Fruit fly (Drosophila melanogaster) whole organism, embryonic: ENCODE measurements around the gene CG7227.
A peak's percentile ranks its signal among the peaks of the same experiment; 100 is the strongest.

ENCODE experiments used
- ATbp ChIP-seq: fragments of 200-800 bp; sonication (Bioruptor generic); optimal IDR thresholded peaks from 2 replicates; lab custom pipeline; 2017; ENCODE audit warnings: missing biosample characterization, mild to moderate bottlenecking, missing genetic modification characterization, missing genetic modification reagents
- Ada2b ChIP-seq: fragments of 200-800 bp; sonication (Bioruptor generic); IDR thresholded peaks from 2 replicates; pipeline ENCODE4 v1.3.6; 2022; ENCODE audit warnings: missing biosample characterization, missing genetic modification characterization
- Atf-2 ChIP-seq: fragments of 200-800 bp; sonication (Bioruptor generic); optimal IDR thresholded peaks from 2 replicates; lab custom pipeline; 2016; ENCODE audit warnings: missing biosample characterization, missing genetic modification characterization
- CG12391 ChIP-seq: fragments of 200-800 bp; sonication (Bioruptor generic); optimal IDR thresholded peaks from 3 replicates; lab custom pipeline; 2018; ENCODE audit warnings: missing biosample characterization, mild to moderate bottlenecking, missing genetic modification characterization, moderate library complexity
- CG14441 ChIP-seq: fragments of 200-800 bp; sonication (Bioruptor generic); IDR thresholded peaks from 2 replicates; pipeline ENCODE4 v1.3.6; 2022; ENCODE audit warnings: missing biosample characterization, missing genetic modification characterization
- CG14710 ChIP-seq: fragments of 200-800 bp; sonication (Bioruptor generic); optimal IDR thresholded peaks from 3 replicates; lab custom pipeline; 2019; ENCODE audit warnings: missing biosample characterization, mild to moderate bottlenecking, missing genetic modification characterization, moderate library complexity
- CG15269 ChIP-seq: fragments of 200-800 bp; sonication (Bioruptor generic); optimal IDR thresholded peaks from 2 replicates; lab custom pipeline; 2018; ENCODE audit warnings: missing biosample characterization, mild to moderate bottlenecking, missing genetic modification characterization, moderate library complexity
- CG1529 ChIP-seq: fragments of 200-800 bp; sonication (Bioruptor generic); optimal IDR thresholded peaks from 3 replicates; lab custom pipeline; 2018; ENCODE audit warnings: missing biosample characterization, missing genetic modification characterization
- CG15479 ChIP-seq: fragments of 200-800 bp; sonication (Bioruptor generic); optimal IDR thresholded peaks from 3 replicates; lab custom pipeline; 2019; ENCODE audit warnings: missing biosample characterization, mild to moderate bottlenecking, missing genetic modification characterization, moderate library complexity
- CG1603 ChIP-seq: fragments of 200-800 bp; sonication (Bioruptor generic); optimal IDR thresholded peaks from 2 replicates; lab custom pipeline; 2019; ENCODE audit warnings: missing biosample characterization, mild to moderate bottlenecking, missing genetic modification characterization, moderate library complexity
- CG1647 ChIP-seq: fragments of 200-800 bp; sonication (Bioruptor generic); optimal IDR thresholded peaks from 3 replicates; lab custom pipeline; 2016; ENCODE audit warnings: missing biosample characterization, missing genetic modification characterization
- CG17385 ChIP-seq: fragments of 200-800 bp; sonication (Bioruptor generic); optimal IDR thresholded peaks from 3 replicates; lab custom pipeline; 2018; ENCODE audit warnings: missing biosample characterization, mild to moderate bottlenecking, missing genetic modification characterization
- CG17802 ChIP-seq: fragments of 200-800 bp; sonication (Bioruptor generic); optimal IDR thresholded peaks from 2 replicates; lab custom pipeline; 2018; ENCODE audit warnings: missing biosample characterization, mild to moderate bottlenecking, missing genetic modification characterization, moderate library complexity
- CG1792 ChIP-seq: fragments of 200-800 bp; sonication (Bioruptor generic); optimal IDR thresholded peaks from 2 replicates; lab custom pipeline; 2016; ENCODE audit warnings: missing biosample characterization, missing genetic modification characterization
- CG18262 ChIP-seq: fragments of 200-800 bp; optimal IDR thresholded peaks from 3 replicates; lab custom pipeline; 2019; ENCODE audit warnings: missing biosample characterization, mild to moderate bottlenecking, missing genetic modification characterization, moderate library complexity
- CG18599 ChIP-seq: fragments of 200-800 bp; sonication (Bioruptor generic); optimal IDR thresholded peaks from 3 replicates; lab custom pipeline; 2017; ENCODE audit warnings: missing biosample characterization, missing genetic modification characterization, mild to moderate bottlenecking, moderate library complexity, missing genetic modification reagents
- CG2199 ChIP-seq: fragments of 200-800 bp; sonication (Bioruptor generic); IDR thresholded peaks from 3 replicates; pipeline ENCODE4 v1.3.6; 2022; ENCODE audit warnings: missing biosample characterization, missing genetic modification characterization
- CG31441 ChIP-seq: fragments of 200-800 bp; sonication (Bioruptor generic); IDR thresholded peaks from 2 replicates; pipeline ENCODE4 v1.3.6; 2022; ENCODE audit warnings: missing biosample characterization, missing genetic modification characterization
- CG32532 ChIP-seq: fragments of 200-800 bp; sonication (Bioruptor generic); IDR thresholded peaks from 2 replicates; pipeline ENCODE4 v1.3.6; 2022; ENCODE audit warnings: missing biosample characterization, missing genetic modification characterization
- CG5180 ChIP-seq: fragments of 200-800 bp; sonication (Bioruptor generic); optimal IDR thresholded peaks from 3 replicates; lab custom pipeline; 2017; ENCODE audit warnings: missing biosample characterization, missing genetic modification characterization, mild to moderate bottlenecking, moderate library complexity, missing genetic modification reagents
- CG6254 ChIP-seq: fragments of 200-800 bp; sonication (Bioruptor generic); optimal IDR thresholded peaks from 3 replicates; lab custom pipeline; 2017; ENCODE audit warnings: mild to moderate bottlenecking, missing biosample characterization, missing genetic modification reagents, missing genetic modification characterization
- CG6272 ChIP-seq: fragments of 200-800 bp; sonication (Bioruptor generic); IDR thresholded peaks from 2 replicates; pipeline ENCODE4 v1.3.6; 2022; ENCODE audit warnings: missing biosample characterization, missing genetic modification characterization
- CG6654 ChIP-seq: fragments of 200-800 bp; sonication (Bioruptor generic); optimal IDR thresholded peaks from 2 replicates; lab custom pipeline; 2017; ENCODE audit warnings: missing biosample characterization, mild to moderate bottlenecking, missing genetic modification characterization
- CG6854 ChIP-seq: fragments of 200-800 bp; sonication (Bioruptor generic); optimal IDR thresholded peaks from 3 replicates; lab custom pipeline; 2017; ENCODE audit warnings: missing biosample characterization, mild to moderate bottlenecking, missing genetic modification characterization
- CG7372 ChIP-seq: fragments of 200-800 bp; sonication (Bioruptor generic); IDR thresholded peaks from 2 replicates; pipeline ENCODE4 v1.3.6; 2022; ENCODE audit warnings: missing biosample characterization, missing genetic modification characterization
- D19B ChIP-seq: fragments of 200-800 bp; sonication (Bioruptor generic); optimal IDR thresholded peaks from 2 replicates; lab custom pipeline; 2017; ENCODE audit warnings: missing biosample characterization, mild to moderate bottlenecking, missing genetic modification characterization
- Dp ChIP-seq: fragments of 200-800 bp; sonication (Bioruptor generic); optimal IDR thresholded peaks from 2 replicates; lab custom pipeline; 2018; ENCODE audit warnings: missing biosample characterization, mild to moderate bottlenecking, missing genetic modification characterization, moderate library complexity
- MESR4 ChIP-seq: fragments of 200-800 bp; sonication (Bioruptor generic); optimal IDR thresholded peaks from 2 replicates; lab custom pipeline; 2018; ENCODE audit warnings: missing biosample characterization, mild to moderate bottlenecking, missing genetic modification characterization, moderate library complexity
- Meics ChIP-seq: fragments of 200-800 bp; sonication (Bioruptor generic); optimal IDR thresholded peaks from 2 replicates; lab custom pipeline; 2017; ENCODE audit warnings: missing biosample characterization, mild to moderate bottlenecking, missing genetic modification characterization
- Nf-YA ChIP-seq: fragments of 200-800 bp; sonication (Bioruptor generic); IDR thresholded peaks from 2 replicates; pipeline ENCODE4 v1.3.6; 2022; ENCODE audit warnings: missing biosample characterization, missing genetic modification characterization
- Side ChIP-seq: fragments of 200-800 bp; sonication (Bioruptor generic); optimal IDR thresholded peaks from 2 replicates; lab custom pipeline; 2016; ENCODE audit warnings: missing biosample characterization, missing genetic modification characterization
- Six4 ChIP-seq: fragments of 200-800 bp; sonication (Bioruptor generic); optimal IDR thresholded peaks from 2 replicates; lab custom pipeline; 2016; ENCODE audit warnings: missing biosample characterization, missing genetic modification characterization
- Stat92E ChIP-seq, 3 experiments: fragments of >200 bp in 2 of 3; fragments of 200-800 bp in 1 of 3; sonication (Bioruptor generic) in 1 of 3; optimal IDR thresholded peaks; 2 replicates each; lab custom pipeline; 2017 to 2019; ENCODE audit warnings: missing biosample characterization in 3 of 3, missing genetic modification characterization in 3 of 3, mild to moderate bottlenecking in 1 of 3, moderate library complexity in 1 of 3
- Taf1 ChIP-seq: fragments of 200-800 bp; sonication (Bioruptor generic); IDR thresholded peaks from 2 replicates; pipeline ENCODE4 v1.3.6; 2022; ENCODE audit warnings: missing biosample characterization, missing genetic modification characterization
- Tbp ChIP-seq: fragments of >200 bp; optimal IDR thresholded peaks from 2 replicates; lab custom pipeline; 2018; ENCODE audit warnings: missing biosample characterization, missing genetic modification characterization
- Xbp1 ChIP-seq: fragments of 200-800 bp; sonication (Bioruptor generic); optimal IDR thresholded peaks from 3 replicates; lab custom pipeline; 2016; ENCODE audit warnings: missing biosample characterization, mild to moderate bottlenecking, missing genetic modification characterization
- ara ChIP-seq: fragments of 200-800 bp; sonication (Bioruptor generic); IDR thresholded peaks from 2 replicates; pipeline ENCODE4 v1.3.6; 2022; ENCODE audit warnings: missing biosample characterization, missing genetic modification characterization
- ash1 ChIP-seq: fragments of 200-800 bp; sonication (Bioruptor generic); optimal IDR thresholded peaks from 2 replicates; lab custom pipeline; 2018; ENCODE audit warnings: missing biosample characterization, mild to moderate bottlenecking, missing genetic modification characterization
- bcd ChIP-seq: fragments of 200-800 bp; sonication (Bioruptor generic); optimal IDR thresholded peaks from 2 replicates; lab custom pipeline; 2017; ENCODE audit warnings: missing biosample characterization, mild to moderate bottlenecking, missing genetic modification characterization
- eve ChIP-seq, 2 experiments: fragments of >200 bp; optimal IDR thresholded peaks; 2 replicates each; lab custom pipeline; 2017; ENCODE audit warnings: missing biosample characterization in 2 of 2, missing genetic modification characterization in 2 of 2
- ewg ChIP-seq: fragments of 200-800 bp; sonication (Bioruptor generic); optimal IDR thresholded peaks from 3 replicates; lab custom pipeline; 2017; ENCODE audit warnings: mild to moderate bottlenecking, missing biosample characterization, missing genetic modification reagents, missing genetic modification characterization
- mirr ChIP-seq: fragments of 200-800 bp; sonication (Bioruptor generic); optimal IDR thresholded peaks from 3 replicates; lab custom pipeline; 2018; ENCODE audit warnings: missing biosample characterization, mild to moderate bottlenecking, missing genetic modification characterization
- nerfin-2 ChIP-seq: fragments of 200-800 bp; sonication (Bioruptor generic); IDR thresholded peaks from 2 replicates; pipeline ENCODE4 v1.3.6; 2022; ENCODE audit warnings: missing biosample characterization, missing genetic modification characterization; ENCODE audit not compliant: partially characterized antibody
- onecut ChIP-seq: fragments of 200-800 bp; sonication (Bioruptor generic); IDR thresholded peaks from 2 replicates; pipeline ENCODE4 v1.3.6; 2022; ENCODE audit warnings: missing biosample characterization, missing genetic modification characterization
- pan ChIP-seq, 4 experiments: fragments of >200 bp in 3 of 4; fragments of 200-800 bp in 1 of 4; sonication (Bioruptor generic) in 1 of 4; optimal IDR thresholded peaks in 3 of 4; IDR thresholded peaks in 1 of 4; 2 replicates each; pipeline versions ENCODE4 v1.3.6 to Lab custom; 2017 to 2022; ENCODE audit warnings: missing biosample characterization in 2 of 4, missing genetic modification characterization in 2 of 4, mixed read lengths in 1 of 4
- tin ChIP-seq: fragments of 200-800 bp; sonication (Bioruptor generic); optimal IDR thresholded peaks from 3 replicates; lab custom pipeline; 2016; ENCODE audit warnings: missing biosample characterization, missing genetic modification characterization
- usp ChIP-seq: fragments of >200 bp; optimal IDR thresholded peaks from 2 replicates; lab custom pipeline; 2017; ENCODE audit warnings: missing biosample characterization, missing genetic modification characterization
- vfl ChIP-seq: fragments of 200-800 bp; sonication (Bioruptor generic); optimal IDR thresholded peaks from 2 replicates; lab custom pipeline; 2016; ENCODE audit warnings: missing biosample characterization, missing genetic modification characterization
- wdn ChIP-seq: fragments of 200-800 bp; sonication (Bioruptor generic); IDR thresholded peaks from 2 replicates; pipeline ENCODE4 v1.3.6; 2022; ENCODE audit warnings: missing biosample characterization, missing genetic modification characterization

CG7227 gene

dm6 chr2L:7984889-7985514 lies 12.9 kb downstream of the CG7227 start (continued):
- no peak for TF ChIP-seq CG2199 (GFP tag; lab: Robert Waterston, UW)
- TF ChIP-seq CG15269, result no peak
- TF ChIP-seq CG6254 (GFP tag; lab: Kevin White, UChicago), result no peak
- TF ChIP-seq CG32532 (GFP tag; lab: Robert Waterston, UW), result no peak
- TF ChIP-seq wdn, result no peak
- TF ChIP-seq CG5180 (GFP tag; lab: Kevin White, UChicago), result no peak
- TF ChIP-seq Tbp (GFP tag; lab: Kevin White, UChicago), result no peak
- 0 out of 2 replicates have a peak, but pooled peaks have one; percentile 15 for TF ChIP-seq CG31441 (GFP tag; lab: Robert Waterston, UW)
- no peak for TF ChIP-seq Nf-YA (GFP tag; lab: Robert Waterston, UW)
- peak; percentile 7 for TF ChIP-seq CG14710 (tag; lab: Kevin White, UChicago)
- TF ChIP-seq Taf1 (GFP tag; lab: Robert Waterston, UW), result no peak
- no peak for TF ChIP-seq CG17802 (tag; lab: Kevin White, UChicago)
- no peak for TF ChIP-seq Atf-2 (GFP tag; lab: Kevin White, UChicago)
- TF ChIP-seq CG1792 (GFP tag; lab: Kevin White, UChicago), result no peak
- no peak for TF ChIP-seq CG12391 (tag; lab: Kevin White, UChicago)
- TF ChIP-seq CG1603 (tag; lab: Kevin White, UChicago), result peak; percentile 13
- no peak for TF ChIP-seq ash1 (GFP tag; lab: Kevin White, UChicago)
- TF ChIP-seq tin (GFP tag; lab: Kevin White, UChicago), result peak; percentile 53
- TF ChIP-seq CG18262, result peak; percentile 23
- TF ChIP-seq ara (GFP tag; lab: Robert Waterston, UW), result no peak
- TF ChIP-seq CG15479 (GFP tag; lab: Kevin White, UChicago), result peak; percentile 28
- TF ChIP-seq CG18599, result peak; percentile 18
- TF ChIP-seq mirr (GFP tag; lab: Kevin White, UChicago), result peak; percentile 44
- 0 out of 2 replicates have a peak, but pooled peaks have one; percentile 8 for TF ChIP-seq CG14441 (GFP tag; lab: Robert Waterston, UW)
- peak; percentile 79 for TF ChIP-seq D19B (GFP tag; lab: Kevin White, UChicago)
- TF ChIP-seq ATbp (GFP tag; lab: Kevin White, UChicago), result no peak
- no peak for TF ChIP-seq usp (GFP tag; lab: Kevin White, UChicago)
- TF ChIP-seq nerfin-2 (GFP tag; lab: Robert Waterston, UW), result peak; percentile 64
- TF ChIP-seq onecut (GFP tag; lab: Robert Waterston, UW), result peak; percentile 23; the same call in 1 of the 2 replicates
- TF ChIP-seq Side (GFP tag; lab: Kevin White, UChicago), result no peak
- TF ChIP-seq CG1529 (GFP tag; lab: Kevin White, UChicago), result no peak
- no peak for TF ChIP-seq CG6654
- peak; percentile 6 for TF ChIP-seq bcd (GFP tag; lab: Kevin White, UChicago)
- TF ChIP-seq Dp (GFP tag; lab: Kevin White, UChicago), result no peak
- no peak for TF ChIP-seq CG1647 (GFP tag; lab: Kevin White, UChicago)
- TF ChIP-seq ewg (GFP tag; lab: Kevin White, UChicago), result peak; percentile 88
- no peak for TF ChIP-seq CG6854
- peak; percentile 39 for TF ChIP-seq Meics
- no peak for TF ChIP-seq pan (optimal IDR thresholded peaks at IDR 0.05; lab: Kevin White, UChicago)
- TF ChIP-seq pan (GFP tag; optimal IDR thresholded peaks at IDR 0.05 in 1 of 2, IDR thresholded peaks at IDR 0.05 in 1 of 2), result peak in 1 of 2 experiments; percentile 20
- TF ChIP-seq eve (GFP tag; optimal IDR thresholded peaks at IDR 0.05; lab: Kevin White, UChicago), result no peak
- TF ChIP-seq Stat92E (GFP tag; optimal IDR thresholded peaks at IDR 0.05; lab: Kevin White, UChicago), result no peak
- TF ChIP-seq CG6272 (GFP tag; lab: Robert Waterston, UW), result no peak
- no peak for TF ChIP-seq CG17385 (GFP tag; lab: Kevin White, UChicago)
- TF ChIP-seq MESR4 (GFP tag; lab: Kevin White, UChicago), result no peak
- TF ChIP-seq Six4 (GFP tag; lab: Kevin White, UChicago), result peak; percentile 17
- no peak for TF ChIP-seq CG7372 (GFP tag; lab: Robert Waterston, UW)
- TF ChIP-seq vfl, result no peak
- peak; percentile 9 for TF ChIP-seq Xbp1 (GFP tag; lab: Kevin White, UChicago)
- TF ChIP-seq Ada2b (GFP tag; lab: Robert Waterston, UW), result 0 out of 2 replicates have a peak, but pooled peaks have one; percentile 12
